Fruit fly (Drosophila melanogaster) whole organism, embryonic: ENCODE measurements around the gene Liprin-alpha.

Experiments used
- Ada2b ChIP-seq: fragments of 200-800 bp; sonication (Bioruptor generic); IDR thresholded peaks from 2 replicates; pipeline ENCODE4 v1.3.6; 2022; ENCODE audit warnings: missing biosample characterization, missing genetic modification characterization
- Asciz ChIP-seq: fragments of 200-800 bp; sonication (Bioruptor generic); optimal IDR thresholded peaks from 2 replicates; lab custom pipeline; 2017; ENCODE audit warnings: missing biosample characterization, mild to moderate bottlenecking, missing genetic modification characterization, missing genetic modification reagents
- Atf6 ChIP-seq: fragments of 200-800 bp; sonication (Bioruptor generic); IDR thresholded peaks from 2 replicates; pipeline ENCODE4 v1.3.6; 2022; ENCODE audit warnings: missing biosample characterization, missing genetic modification characterization
- CG10267 ChIP-seq: fragments of 200-800 bp; sonication (Bioruptor generic); optimal IDR thresholded peaks from 2 replicates; lab custom pipeline; 2018; ENCODE audit warnings: missing biosample characterization, mild to moderate bottlenecking, missing genetic modification characterization, moderate library complexity
- CG10431 ChIP-seq: fragments of 200-800 bp; sonication (Bioruptor generic); optimal IDR thresholded peaks from 3 replicates; lab custom pipeline; 2018; ENCODE audit warnings: missing biosample characterization, mild to moderate bottlenecking, missing genetic modification characterization
- CG10565 ChIP-seq: fragments of 200-800 bp; sonication (Bioruptor generic); optimal IDR thresholded peaks from 3 replicates; lab custom pipeline; 2016; ENCODE audit warnings: missing biosample characterization, mild to moderate bottlenecking, missing genetic modification characterization
- CG10654 ChIP-seq: fragments of 200-800 bp; sonication (Bioruptor generic); optimal IDR thresholded peaks from 2 replicates; lab custom pipeline; 2016; ENCODE audit warnings: missing biosample characterization, missing genetic modification characterization
- CG11085 ChIP-seq: fragments of 200-800 bp; sonication (Bioruptor generic); IDR thresholded peaks from 2 replicates; pipeline ENCODE4 v1.3.6; 2022; ENCODE audit warnings: missing biosample characterization, missing genetic modification characterization
- CG11560 ChIP-seq: fragments of 200-800 bp; sonication (Bioruptor generic); IDR thresholded peaks from 3 replicates; pipeline ENCODE4 v1.3.6; 2022; ENCODE audit warnings: missing biosample characterization, missing genetic modification characterization
- CG12769 ChIP-seq: fragments of 200-800 bp; sonication (Bioruptor generic); optimal IDR thresholded peaks from 2 replicates; lab custom pipeline; 2019; ENCODE audit warnings: missing biosample characterization, mild to moderate bottlenecking, missing genetic modification characterization, moderate library complexity
- CG13296 ChIP-seq: fragments of 200-800 bp; sonication (Bioruptor generic); optimal IDR thresholded peaks from 3 replicates; lab custom pipeline; 2018; ENCODE audit warnings: missing biosample characterization, mild to moderate bottlenecking, missing genetic modification characterization
- CG14014 ChIP-seq: fragments of 200-800 bp; sonication (Bioruptor generic); IDR thresholded peaks from 2 replicates; pipeline ENCODE4 v1.3.6; 2022; ENCODE audit warnings: missing biosample characterization, missing genetic modification characterization
- CG1603 ChIP-seq: fragments of 200-800 bp; sonication (Bioruptor generic); optimal IDR thresholded peaks from 2 replicates; lab custom pipeline; 2019; ENCODE audit warnings: missing biosample characterization, mild to moderate bottlenecking, missing genetic modification characterization, moderate library complexity
- CG1647 ChIP-seq: fragments of 200-800 bp; sonication (Bioruptor generic); optimal IDR thresholded peaks from 3 replicates; lab custom pipeline; 2016; ENCODE audit warnings: missing biosample characterization, missing genetic modification characterization
- CG17829 ChIP-seq: fragments of 200-800 bp; optimal IDR thresholded peaks from 2 replicates; lab custom pipeline; 2019; ENCODE audit warnings: missing biosample characterization, mild to moderate bottlenecking, missing genetic modification characterization, moderate library complexity
- CG30020 ChIP-seq: fragments of 200-800 bp; optimal IDR thresholded peaks from 2 replicates; lab custom pipeline; 2019; ENCODE audit warnings: missing biosample characterization, mild to moderate bottlenecking, missing genetic modification characterization, moderate library complexity
- CG3065 ChIP-seq: fragments of 200-800 bp; sonication (Bioruptor generic); optimal IDR thresholded peaks from 2 replicates; lab custom pipeline; 2016; ENCODE audit warnings: missing biosample characterization, missing genetic modification characterization
- CG3407 ChIP-seq: fragments of 200-800 bp; sonication (Bioruptor generic); optimal IDR thresholded peaks from 2 replicates; lab custom pipeline; 2018; ENCODE audit warnings: missing biosample characterization, mild to moderate bottlenecking, missing genetic modification characterization
- CG4820 ChIP-seq: fragments of 200-800 bp; sonication (Bioruptor generic); optimal IDR thresholded peaks from 3 replicates; lab custom pipeline; 2016; ENCODE audit warnings: missing biosample characterization, missing genetic modification characterization
- CG7786 ChIP-seq: fragments of 200-800 bp; sonication (Bioruptor generic); optimal IDR thresholded peaks from 2 replicates; lab custom pipeline; 2016; ENCODE audit warnings: missing biosample characterization, missing genetic modification characterization
- CG8359 ChIP-seq: fragments of 200-800 bp; sonication (Bioruptor generic); optimal IDR thresholded peaks from 2 replicates; lab custom pipeline; 2017; ENCODE audit warnings: missing biosample characterization, mild to moderate bottlenecking, missing genetic modification characterization, borderline replicate concordance
- CG8924 ChIP-seq: fragments of 200-800 bp; optimal IDR thresholded peaks from 3 replicates; lab custom pipeline; 2019; ENCODE audit warnings: missing biosample characterization, mild to moderate bottlenecking, missing genetic modification characterization, moderate library complexity
- CG9727 ChIP-seq: fragments of 200-800 bp; sonication (Bioruptor generic); optimal IDR thresholded peaks from 3 replicates; lab custom pipeline; 2017; ENCODE audit warnings: missing biosample characterization, mild to moderate bottlenecking, missing genetic modification characterization
- D19A ChIP-seq: fragments of 200-800 bp; optimal IDR thresholded peaks from 3 replicates; lab custom pipeline; 2019; ENCODE audit warnings: missing biosample characterization, mild to moderate bottlenecking, missing genetic modification characterization, moderate library complexity
- Deaf1 ChIP-seq: fragments of 200-800 bp; optimal IDR thresholded peaks from 3 replicates; lab custom pipeline; 2019; ENCODE audit warnings: missing biosample characterization, mild to moderate bottlenecking, missing genetic modification characterization, moderate library complexity
- Dek ChIP-seq: fragments of 200-800 bp; sonication (Bioruptor generic); optimal IDR thresholded peaks from 3 replicates; lab custom pipeline; 2019; ENCODE audit warnings: missing biosample characterization, mild to moderate bottlenecking, missing genetic modification characterization, moderate library complexity
- E2f2 ChIP-seq: fragments of 200-800 bp; sonication (Bioruptor generic); IDR thresholded peaks from 2 replicates; pipeline ENCODE4 v1.3.6; 2022; ENCODE audit warnings: missing biosample characterization, missing genetic modification characterization
- Ets97D ChIP-seq: fragments of 200-800 bp; sonication (Bioruptor generic); optimal IDR thresholded peaks from 3 replicates; lab custom pipeline; 2016; ENCODE audit warnings: missing biosample characterization, missing genetic modification characterization
- H15 ChIP-seq: fragments of 200-800 bp; sonication (Bioruptor generic); IDR thresholded peaks from 3 replicates; pipeline ENCODE4 v1.3.6; 2022; ENCODE audit warnings: missing biosample characterization, missing genetic modification characterization
- HHEX ChIP-seq: fragments of 200-800 bp; sonication (Bioruptor generic); optimal IDR thresholded peaks from 3 replicates; lab custom pipeline; 2017; ENCODE audit warnings: missing biosample characterization, mild to moderate bottlenecking, missing genetic modification characterization, missing genetic modification reagents
- HLH54F ChIP-seq: fragments of 200-800 bp; sonication (Bioruptor generic); optimal IDR thresholded peaks from 3 replicates; lab custom pipeline; 2016; ENCODE audit warnings: missing biosample characterization, missing genetic modification characterization
- Med ChIP-seq: fragments of 200-800 bp; sonication (Bioruptor generic); peaks from one replicate; lab custom pipeline; 2016; ENCODE audit warnings: missing biosample characterization, missing genetic modification characterization, mild to moderate bottlenecking, inconsistent platforms, moderate library complexity
- Nf-YC ChIP-seq: fragments of 200-800 bp; optimal IDR thresholded peaks from 3 replicates; lab custom pipeline; 2019; ENCODE audit warnings: missing biosample characterization, mild to moderate bottlenecking, missing genetic modification characterization, moderate library complexity
- Poxn ChIP-seq: fragments of 200-800 bp; sonication (Bioruptor generic); IDR thresholded peaks from 2 replicates; pipeline ENCODE4 v1.3.6; 2022; ENCODE audit warnings: missing biosample characterization, missing genetic modification characterization
- Ptx1 ChIP-seq: fragments of 200-800 bp; sonication (Bioruptor generic); IDR thresholded peaks from 2 replicates; pipeline ENCODE4 v1.3.6; 2022; ENCODE audit warnings: missing biosample characterization, missing genetic modification characterization
- Side ChIP-seq: fragments of 200-800 bp; sonication (Bioruptor generic); optimal IDR thresholded peaks from 2 replicates; lab custom pipeline; 2016; ENCODE audit warnings: missing biosample characterization, missing genetic modification characterization
- Tbp ChIP-seq: fragments of >200 bp; optimal IDR thresholded peaks from 2 replicates; lab custom pipeline; 2018; ENCODE audit warnings: missing biosample characterization, missing genetic modification characterization
- br ChIP-seq: fragments of >200 bp; optimal IDR thresholded peaks from 2 replicates; lab custom pipeline; 2017
- cg ChIP-seq: fragments of 200-800 bp; sonication (Bioruptor generic); optimal IDR thresholded peaks from 3 replicates; lab custom pipeline; 2019; ENCODE audit warnings: missing biosample characterization, mild to moderate bottlenecking, missing genetic modification characterization, moderate library complexity
- crc ChIP-seq: fragments of 200-800 bp; sonication (Bioruptor generic); optimal IDR thresholded peaks from 2 replicates; lab custom pipeline; 2016; ENCODE audit warnings: missing biosample characterization, missing genetic modification characterization
- da ChIP-seq: fragments of 200-800 bp; sonication (Bioruptor generic); optimal IDR thresholded peaks from 2 replicates; lab custom pipeline; 2016; ENCODE audit warnings: missing biosample characterization, missing genetic modification characterization
- emc ChIP-seq: fragments of 200-800 bp; sonication (Bioruptor generic); optimal IDR thresholded peaks from 2 replicates; lab custom pipeline; 2016; ENCODE audit warnings: missing biosample characterization, missing genetic modification characterization
- ems ChIP-seq: fragments of 200-800 bp; sonication (Bioruptor generic); optimal IDR thresholded peaks from 3 replicates; lab custom pipeline; 2016; ENCODE audit warnings: missing biosample characterization, missing genetic modification characterization
- eyg ChIP-seq: fragments of 200-800 bp; sonication (Bioruptor generic); optimal IDR thresholded peaks from 3 replicates; lab custom pipeline; 2016; ENCODE audit warnings: missing biosample characterization, missing genetic modification characterization
- fd64A ChIP-seq: fragments of 200-800 bp; sonication (Bioruptor generic); optimal IDR thresholded peaks from 3 replicates; lab custom pipeline; 2018; ENCODE audit warnings: missing biosample characterization, mild to moderate bottlenecking, missing genetic modification characterization
- kay ChIP-seq: fragments of 200-800 bp; sonication (Bioruptor generic); optimal IDR thresholded peaks from 2 replicates; lab custom pipeline; 2016; ENCODE audit warnings: missing biosample characterization, missing genetic modification characterization
- knrl ChIP-seq: fragments of 200-800 bp; sonication (Bioruptor generic); IDR thresholded peaks from 3 replicates; pipeline ENCODE4 v1.3.6; 2022; ENCODE audit warnings: missing biosample characterization, missing genetic modification characterization; ENCODE audit not compliant: partially characterized antibody
- row ChIP-seq: fragments of 200-800 bp; sonication (Bioruptor generic); IDR thresholded peaks from 3 replicates; pipeline ENCODE4 v1.3.6; 2022; ENCODE audit warnings: missing biosample characterization, missing genetic modification characterization
- sd ChIP-seq: fragments of 200-800 bp; sonication (Bioruptor generic); optimal IDR thresholded peaks from 3 replicates; lab custom pipeline; 2018; ENCODE audit warnings: missing biosample characterization, mild to moderate bottlenecking, missing genetic modification characterization, moderate library complexity
- sqz ChIP-seq: fragments of 200-800 bp; sonication (Bioruptor generic); optimal IDR thresholded peaks from 3 replicates; lab custom pipeline; 2018; ENCODE audit warnings: missing biosample characterization, mild to moderate bottlenecking, missing genetic modification characterization
- trem ChIP-seq: fragments of 200-800 bp; optimal IDR thresholded peaks from 3 replicates; lab custom pipeline; 2019; ENCODE audit warnings: missing biosample characterization, mild to moderate bottlenecking, missing genetic modification characterization, moderate library complexity
- ttk ChIP-seq: fragments of 200-800 bp; sonication (Bioruptor generic); IDR thresholded peaks from 2 replicates; pipeline ENCODE4 v2.1.2; 2022; ENCODE audit warnings: missing biosample characterization, missing genetic modification characterization
- vvl ChIP-seq: fragments of 200-800 bp; sonication (Bioruptor generic); IDR thresholded peaks from 2 replicates; pipeline ENCODE4 v1.3.6; 2022; ENCODE audit warnings: missing biosample characterization, missing genetic modification characterization

The Liprin-alpha gene

DNA sequence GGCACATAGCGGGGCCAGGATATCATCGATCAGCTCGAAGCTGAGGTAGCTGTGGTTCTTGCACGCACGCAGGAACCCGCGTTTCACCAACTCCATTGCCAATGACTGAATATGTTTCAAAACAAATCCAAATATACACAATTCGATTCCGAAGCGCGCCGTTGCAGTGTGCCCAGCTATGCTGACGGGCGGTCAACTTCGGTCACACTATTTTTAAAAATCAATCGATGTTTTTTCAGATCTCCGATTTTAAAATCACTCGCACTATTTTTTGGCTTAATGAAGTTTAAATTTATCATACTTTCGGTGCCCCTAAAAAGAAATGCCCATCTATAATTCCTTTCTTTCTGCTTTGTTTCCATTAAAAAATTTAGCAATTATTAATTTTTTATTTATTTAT lies 46.2 kb upstream of the Liprin-alpha start, which contains the start of gene Nse1 (continued):
- TF ChIP-seq CG10431: no peak
- no peak for TF ChIP-seq eyg (GFP tag; lab: Kevin White, UChicago)
- no peak for TF ChIP-seq CG1647 (GFP tag; lab: Kevin White, UChicago)
- TF ChIP-seq trem: peak; percentile 34
- TF ChIP-seq CG17829 (tag; lab: Kevin White, UChicago): peak; percentile 24
- TF ChIP-seq CG11085 (GFP tag; lab: Robert Waterston, UW): no peak
- peak; percentile 97 for TF ChIP-seq E2f2 (GFP tag; lab: Robert Waterston, UW)
- no peak for TF ChIP-seq crc (GFP tag; lab: Kevin White, UChicago)
- TF ChIP-seq CG13296: no peak
- TF ChIP-seq CG30020 (tag; lab: Kevin White, UChicago): no peak
- TF ChIP-seq Ada2b (GFP tag; lab: Robert Waterston, UW): no peak
- TF ChIP-seq CG3407 (GFP tag; lab: Kevin White, UChicago): no peak
- TF ChIP-seq sd: no peak
- TF ChIP-seq HHEX (GFP tag; lab: Kevin White, UChicago): no peak
- TF ChIP-seq CG10565 (GFP tag; lab: Kevin White, UChicago): no peak
- TF ChIP-seq Deaf1 (tag; lab: Kevin White, UChicago): no peak
- TF ChIP-seq vvl (GFP tag; lab: Robert Waterston, UW): peak; percentile 9; the same call in 1 of the 2 replicates
- no peak for TF ChIP-seq HLH54F
- no peak for TF ChIP-seq CG12769 (tag; lab: Kevin White, UChicago)
- no peak for TF ChIP-seq CG8359 (GFP tag; lab: Kevin White, UChicago)
- no peak for TF ChIP-seq ems
- no peak for TF ChIP-seq CG4820 (GFP tag; lab: Kevin White, UChicago)
- TF ChIP-seq Tbp (GFP tag; lab: Kevin White, UChicago): no peak
- TF ChIP-seq Ptx1 (GFP tag; lab: Robert Waterston, UW): no peak
- no peak for TF ChIP-seq da (GFP tag; lab: Kevin White, UChicago)
- TF ChIP-seq Asciz (GFP tag; lab: Kevin White, UChicago): no peak
- TF ChIP-seq row (GFP tag; lab: Robert Waterston, UW): peak; percentile 59
- TF ChIP-seq CG9727 (GFP tag; lab: Kevin White, UChicago): no peak
- no peak for TF ChIP-seq Atf6 (GFP tag; lab: Robert Waterston, UW)
- TF ChIP-seq CG8924 (tag; lab: Kevin White, UChicago): no peak
- TF ChIP-seq CG3065 (GFP tag; lab: Kevin White, UChicago): no peak
- no peak for TF ChIP-seq Poxn (GFP tag; lab: Robert Waterston, UW)
- no peak for TF ChIP-seq D19A (tag; lab: Kevin White, UChicago)
- TF ChIP-seq H15: no peak
- peak; percentile 32 for TF ChIP-seq CG10267 (tag; lab: Kevin White, UChicago)
- no peak for TF ChIP-seq ttk (GFP tag; lab: Robert Waterston, UW)
- TF ChIP-seq CG1603 (tag; lab: Kevin White, UChicago): peak; percentile 66
- no peak for TF ChIP-seq Nf-YC (tag; lab: Kevin White, UChicago)
- peak; percentile 15 for TF ChIP-seq Med (GFP tag; lab: Kevin White, UChicago)
- TF ChIP-seq CG10654 (GFP tag; lab: Kevin White, UChicago): no peak
- TF ChIP-seq Ets97D (GFP tag; lab: Kevin White, UChicago): peak; percentile 46
- no peak for TF ChIP-seq Dek (tag; lab: Kevin White, UChicago)
- TF ChIP-seq CG11560 (tag; lab: Robert Waterston, UW): no peak
- no peak for TF ChIP-seq cg (GFP tag; lab: Kevin White, UChicago)
- no peak for TF ChIP-seq br (lab: Kevin White, UChicago)
- TF ChIP-seq fd64A: no peak
- peak; percentile 74 for TF ChIP-seq knrl
- TF ChIP-seq kay (GFP tag; lab: Kevin White, UChicago): no peak
- TF ChIP-seq emc (GFP tag; lab: Kevin White, UChicago): no peak
- no peak for TF ChIP-seq CG14014 (GFP tag; lab: Robert Waterston, UW)
- TF ChIP-seq Side (GFP tag; lab: Kevin White, UChicago): no peak
- no peak for TF ChIP-seq CG7786 (GFP tag; lab: Kevin White, UChicago)
- TF ChIP-seq sqz (GFP tag; lab: Kevin White, UChicago): no peak
